Fruit fly (Drosophila melanogaster) whole organism, pupa: ENCODE data around the gene Pdh.

ENCODE experiments used
- CG10348 ChIP-seq: fragments of 200-800 bp; sonication (Bioruptor generic); IDR thresholded peaks from 2 replicates; pipeline ENCODE4 v1.3.6; 2022; ENCODE audit warnings: missing biosample characterization, missing genetic modification characterization
- CG12605 ChIP-seq: fragments of 200-800 bp; sonication (Bioruptor generic); IDR thresholded peaks from 2 replicates; pipeline ENCODE4 v1.3.6; 2022; ENCODE audit warnings: missing biosample characterization, missing genetic modification characterization
- CG13204 ChIP-seq: fragments of 200-800 bp; sonication (Bioruptor generic); optimal IDR thresholded peaks from 2 replicates; lab custom pipeline; 2018; ENCODE audit warnings: missing biosample characterization, mild to moderate bottlenecking, missing genetic modification characterization, moderate library complexity
- CG14655 ChIP-seq: fragments of 200-800 bp; sonication (Bioruptor generic); optimal IDR thresholded peaks from 3 replicates; lab custom pipeline; 2017; ENCODE audit warnings: mild to moderate bottlenecking, missing biosample characterization, missing genetic modification reagents, missing genetic modification characterization
- CG15710 ChIP-seq: fragments of 200-800 bp; sonication (Bioruptor generic); optimal IDR thresholded peaks from 2 replicates; lab custom pipeline; 2018; ENCODE audit warnings: missing biosample characterization, mild to moderate bottlenecking, missing genetic modification characterization, moderate library complexity
- CG17806 ChIP-seq: fragments of 200-800 bp; sonication (Bioruptor generic); optimal IDR thresholded peaks from 2 replicates; lab custom pipeline; 2018; ENCODE audit warnings: missing biosample characterization, mild to moderate bottlenecking, missing genetic modification characterization, moderate library complexity
- CG32121 ChIP-seq: fragments of 200-800 bp; sonication (Bioruptor generic); IDR thresholded peaks from 2 replicates; pipeline ENCODE4 v1.3.6; 2022; ENCODE audit warnings: missing biosample characterization, missing genetic modification characterization
- CG34367 ChIP-seq: fragments of 200-800 bp; sonication (Bioruptor generic); optimal IDR thresholded peaks from 2 replicates; lab custom pipeline; 2018; ENCODE audit warnings: missing biosample characterization, mild to moderate bottlenecking, missing genetic modification characterization
- CG4496 ChIP-seq: fragments of 200-800 bp; sonication (Bioruptor generic); IDR thresholded peaks from 3 replicates; pipeline ENCODE4 v1.3.6; 2022; ENCODE audit warnings: missing biosample characterization, missing genetic modification characterization
- CG8159 ChIP-seq: fragments of 200-800 bp; sonication (Bioruptor generic); optimal IDR thresholded peaks from 3 replicates; lab custom pipeline; 2018; ENCODE audit warnings: missing biosample characterization, mild to moderate bottlenecking, missing genetic modification characterization, moderate library complexity
- CG8301 ChIP-seq: fragments of 200-800 bp; sonication (Bioruptor generic); optimal IDR thresholded peaks from 2 replicates; lab custom pipeline; 2018; ENCODE audit warnings: missing biosample characterization, mild to moderate bottlenecking, missing genetic modification characterization
- CG9948 ChIP-seq: fragments of 200-800 bp; sonication (Bioruptor generic); optimal IDR thresholded peaks from 2 replicates; lab custom pipeline; 2018; ENCODE audit warnings: missing biosample characterization, mild to moderate bottlenecking, missing genetic modification characterization, moderate library complexity
- D1 ChIP-seq: fragments of 200-800 bp; sonication (Bioruptor generic); optimal IDR thresholded peaks from 2 replicates; lab custom pipeline; 2018; ENCODE audit warnings: missing biosample characterization, mild to moderate bottlenecking, missing genetic modification characterization, moderate library complexity
- EcR ChIP-seq: fragments of 200-800 bp; sonication (Bioruptor generic); optimal IDR thresholded peaks from 3 replicates; lab custom pipeline; 2019; ENCODE audit warnings: missing biosample characterization, missing genetic modification characterization, mild to moderate bottlenecking, moderate library complexity, missing genetic modification reagents
- Ets98B ChIP-seq: fragments of 200-800 bp; sonication (Bioruptor generic); IDR thresholded peaks from 2 replicates; pipeline ENCODE4 v1.3.6; 2022; ENCODE audit warnings: missing biosample characterization, missing genetic modification characterization
- Pif1A ChIP-seq: fragments of 200-800 bp; sonication (Bioruptor generic); optimal IDR thresholded peaks from 3 replicates; lab custom pipeline; 2016; ENCODE audit warnings: missing biosample characterization, missing genetic modification characterization
- Pif1B ChIP-seq: fragments of 200-800 bp; sonication (Bioruptor generic); optimal IDR thresholded peaks from 3 replicates; lab custom pipeline; 2016; ENCODE audit warnings: missing biosample characterization, missing genetic modification characterization
- Snoo ChIP-seq: fragments of 200-800 bp; sonication (Bioruptor generic); optimal IDR thresholded peaks from 3 replicates; lab custom pipeline; 2017; ENCODE audit warnings: missing biosample characterization, mild to moderate bottlenecking, missing genetic modification characterization, inconsistent platforms
- fd96Ca ChIP-seq: fragments of 200-800 bp; sonication (Bioruptor generic); IDR thresholded peaks from 3 replicates; pipeline ENCODE4 v1.3.6; 2022; ENCODE audit warnings: missing biosample characterization, missing genetic modification characterization
- gl ChIP-seq: fragments of 200-800 bp; sonication (Bioruptor generic); optimal IDR thresholded peaks from 2 replicates; lab custom pipeline; 2018; ENCODE audit warnings: missing biosample characterization, mild to moderate bottlenecking, missing genetic modification characterization
- rn ChIP-seq: fragments of 200-800 bp; sonication (Bioruptor generic); IDR thresholded peaks from 2 replicates; pipeline ENCODE4 v1.3.6; 2022; ENCODE audit warnings: missing biosample characterization, missing genetic modification characterization

Gene Pdh

dm6 chr3L:16327776-16328175 lies 26.3 kb downstream of the Pdh start, which contains the start of gene CG13038:
Gene CG13038 (minus strand): TSS chr3L:16327893.
- TF ChIP-seq Snoo (no peak), Ets98B (GFP tag; lab: Robert Waterston, UW) (peak; percentile 66), CG4496 (GFP tag; lab: Robert Waterston, UW) (peak; percentile 63), CG17806 (tag; lab: Kevin White, UChicago) (no peak), fd96Ca (peak; percentile 59; the same call in 1 of the 3 replicates), CG9948 (tag; lab: Kevin White, UChicago) (no peak), CG8301 (no peak), gl (tag; lab: Kevin White, UChicago) (no peak), rn (GFP tag; lab: Robert Waterston, UW) (no peak)

DNA sequence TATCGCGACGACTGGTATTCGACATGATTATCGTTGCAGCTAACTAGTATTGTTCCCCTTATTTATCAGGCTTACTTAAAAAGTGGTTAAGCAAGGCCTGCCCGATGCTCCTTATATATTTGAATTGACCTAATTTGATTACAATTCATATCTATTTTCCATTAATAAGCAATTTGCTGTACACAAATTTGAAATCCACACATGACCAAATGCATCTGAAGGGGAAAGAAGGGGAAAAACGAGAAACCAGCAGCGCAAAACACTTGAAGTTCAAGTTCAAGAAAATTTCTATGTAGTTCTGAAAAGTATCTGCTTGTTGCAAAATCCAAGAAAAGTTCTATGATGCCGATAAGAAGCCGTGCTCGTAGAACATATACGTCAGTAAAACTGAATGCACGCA lies 27.4 kb downstream of the Pdh start, which contains the start of the genes CG13040 and CG13039:
TSS of gene CG13040 (minus strand) at position 101 of the 400 bp plus-strand sequence.
TSS of gene CG13039 (minus strand) at position 106 of the 400 bp plus-strand sequence.
- TF ChIP-seq D1 (tag; lab: Kevin White, UChicago) (no peak), CG8159 (tag; lab: Kevin White, UChicago) (no peak), CG14655 (GFP tag; lab: Kevin White, UChicago) (no peak), CG8301 (no peak), CG4496 (GFP tag; lab: Robert Waterston, UW) (no peak), CG32121 (no peak), CG9948 (tag; lab: Kevin White, UChicago) (no peak), CG13204 (GFP tag; lab: Kevin White, UChicago) (no peak), CG15710 (tag; lab: Kevin White, UChicago) (no peak), fd96Ca (no peak), Snoo (no peak), EcR (GFP tag; lab: Kevin White, UChicago) (no peak), gl (tag; lab: Kevin White, UChicago) (no peak), CG12605 (no peak), CG34367 (tag; lab: Kevin White, UChicago) (no peak), Pif1B (GFP tag; lab: Kevin White, UChicago) (no peak), Ets98B (GFP tag; lab: Robert Waterston, UW) (no peak), CG17806 (tag; lab: Kevin White, UChicago) (no peak), Pif1A (GFP tag; lab: Kevin White, UChicago) (no peak), CG10348 (GFP tag; lab: Robert Waterston, UW) (no peak)

dm6 chr3L:16323372-16323771 lies 30.7 kb downstream of the Pdh start, which contains the start of gene CG13059:
Gene CG13059 (plus strand): TSS chr3L:16323672.
- TF ChIP-seq CG4496 (GFP tag; lab: Robert Waterston, UW) (no peak), CG12605 (no peak), CG32121 (no peak), Pif1B (GFP tag; lab: Kevin White, UChicago) (no peak), CG17806 (tag; lab: Kevin White, UChicago) (no peak), CG14655 (GFP tag; lab: Kevin White, UChicago) (no peak), Snoo (no peak), CG13204 (GFP tag; lab: Kevin White, UChicago) (no peak), rn (GFP tag; lab: Robert Waterston, UW) (no peak), Pif1A (GFP tag; lab: Kevin White, UChicago) (no peak), gl (tag; lab: Kevin White, UChicago) (no peak), CG34367 (tag; lab: Kevin White, UChicago) (no peak)

DNA sequence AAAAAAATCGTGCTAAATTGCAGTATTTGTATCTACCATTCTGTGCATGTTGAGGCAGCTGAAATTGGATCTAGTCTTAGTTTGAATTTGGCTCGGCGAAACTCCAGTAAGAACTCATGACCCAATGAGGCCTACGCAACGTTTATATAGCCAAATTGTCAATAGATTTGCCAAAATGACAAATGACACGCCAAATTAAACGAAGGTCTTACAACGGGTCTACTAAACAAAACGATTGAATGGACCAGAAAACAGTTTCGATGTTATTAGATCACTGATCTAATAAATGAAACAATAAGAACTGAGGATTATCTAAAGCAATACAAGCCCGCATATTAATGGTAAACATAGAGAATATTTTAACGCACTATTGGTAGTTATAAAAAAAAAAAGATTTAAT lies 32.9 kb downstream of the Pdh start, which contains the start of gene CG42718:
TSS of gene CG42718 (minus strand) at position 101 of the 400 bp plus-strand sequence.
- TF ChIP-seq CG8301 (no peak), CG12605 (no peak), CG32121 (no peak), Pif1B (GFP tag; lab: Kevin White, UChicago) (no peak), gl (tag; lab: Kevin White, UChicago) (no peak), rn (GFP tag; lab: Robert Waterston, UW) (no peak), CG13204 (GFP tag; lab: Kevin White, UChicago) (no peak), Snoo (no peak), CG14655 (GFP tag; lab: Kevin White, UChicago) (no peak), Pif1A (GFP tag; lab: Kevin White, UChicago) (no peak), Ets98B (GFP tag; lab: Robert Waterston, UW) (no peak)

DNA sequence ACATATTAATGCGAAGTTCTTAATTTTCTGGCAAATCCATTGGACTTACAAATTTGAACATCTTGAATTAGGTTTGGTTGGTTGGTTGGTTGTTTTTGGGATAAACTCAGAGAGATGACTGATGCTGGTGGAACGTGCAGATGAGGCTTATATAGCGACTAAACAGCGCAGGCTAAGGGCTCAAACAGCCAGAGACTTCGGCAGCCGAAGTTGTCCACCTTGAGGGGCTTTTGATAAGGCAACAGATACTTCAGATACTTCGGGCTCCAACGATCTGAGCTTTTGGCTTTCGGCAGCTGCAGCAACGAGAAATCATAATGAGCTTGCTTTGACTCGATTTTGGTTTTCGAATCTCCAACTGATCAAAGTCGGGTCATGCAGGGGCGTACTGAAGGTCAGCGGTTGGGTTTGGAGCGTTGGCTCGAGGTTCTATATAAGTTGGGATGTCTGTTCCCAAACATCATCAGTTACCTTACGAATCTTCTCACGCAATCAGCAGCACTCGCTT lies 34.6 kb downstream of the Pdh start, which contains the start of the genes CG13041 and CG13060:
TSS of gene CG13041 (minus strand) at position 128 of the 508 bp plus-strand sequence.
TSS of gene CG13060 (plus strand) at position 458 of the 508 bp plus-strand sequence.
- no peak for TF ChIP-seq CG34367 (tag; lab: Kevin White, UChicago)
- no peak for TF ChIP-seq rn (GFP tag; lab: Robert Waterston, UW)
- TF ChIP-seq CG15710 (tag; lab: Kevin White, UChicago) = no peak
- no peak for TF ChIP-seq Ets98B (GFP tag; lab: Robert Waterston, UW)
- no peak for TF ChIP-seq fd96Ca
- no peak for TF ChIP-seq EcR (GFP tag; lab: Kevin White, UChicago)
- TF ChIP-seq CG14655 (GFP tag; lab: Kevin White, UChicago) = no peak
- TF ChIP-seq CG10348 (GFP tag; lab: Robert Waterston, UW) = no peak
- TF ChIP-seq Pif1B (GFP tag; lab: Kevin White, UChicago) = no peak
- no peak for TF ChIP-seq CG4496 (GFP tag; lab: Robert Waterston, UW)
- TF ChIP-seq gl (tag; lab: Kevin White, UChicago) = no peak
- no peak for TF ChIP-seq CG8159 (tag; lab: Kevin White, UChicago)
- TF ChIP-seq Snoo = no peak
- TF ChIP-seq Pif1A (GFP tag; lab: Kevin White, UChicago) = no peak
- TF ChIP-seq CG13204 (GFP tag; lab: Kevin White, UChicago) = no peak
- TF ChIP-seq D1 (tag; lab: Kevin White, UChicago) = no peak
- no peak for TF ChIP-seq CG17806 (tag; lab: Kevin White, UChicago)
- TF ChIP-seq CG9948 (tag; lab: Kevin White, UChicago) = no peak
